Worm (Caenorhabditis elegans): ENCODE results near the gene srbc-13.

ce11 chrV:849512-849911, 1.9 kb downstream of the srbc-13 start, which contains the start of gene srbc-12:
- TF ChIP-seq lsy-2 (tag; optimal IDR thresholded peaks at IDR 0.05) (no peak), snpc-4 (tag; optimal IDR thresholded peaks at IDR 0.05) (no peak)

Measured in whole organism, mixed stage, embryonic.